Worm (Caenorhabditis elegans): ENCODE data around the gene F12A10.8.

F12A10.8 gene

DNA sequence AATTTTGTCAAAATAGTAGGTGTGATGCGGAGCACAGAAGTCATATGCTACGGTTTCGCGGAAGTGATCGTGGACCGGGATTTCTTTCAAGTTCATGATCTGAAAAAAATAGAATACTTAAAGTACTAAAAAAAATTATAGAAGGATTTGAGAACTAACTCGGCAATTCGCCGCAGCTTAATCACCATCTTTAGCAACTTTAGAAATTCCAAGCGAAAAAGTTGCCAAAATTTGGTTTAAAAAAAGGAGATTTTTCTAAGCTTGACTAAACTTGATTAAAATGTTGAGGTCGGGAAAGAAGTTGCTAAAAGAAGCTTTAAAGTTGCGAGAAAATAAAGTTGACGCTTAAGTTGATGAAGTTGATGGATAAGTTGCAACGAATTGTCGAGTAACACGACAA lies 16.8 kb upstream of the F12A10.8 start, which contains the start of gene ZK177.9:
TSS of gene ZK177.9 (minus strand) at position 101 of the 400 bp plus-strand sequence.
- TF ChIP-seq elt-2 (tag; optimal IDR thresholded peaks at IDR 0.05): no peak
- TF ChIP-seq fos-1 (tag; optimal IDR thresholded peaks at IDR 0.05): no peak
- TF ChIP-seq mdl-1 (tag; optimal IDR thresholded peaks at IDR 0.05): no peak
- TF ChIP-seq hlh-17 (GFP tag; optimal IDR thresholded peaks at IDR 0.05; ENCODE audit: borderline replicate concordance): no peak
- no peak for TF ChIP-seq nhr-85 (tag)
- TF ChIP-seq lin-13 (GFP tag; optimal IDR thresholded peaks at IDR 0.05): no peak
- TF ChIP-seq unc-98 (GFP tag; IDR thresholded peaks at IDR 0.05): no peak
- TF ChIP-seq grh-1 (GFP tag; IDR thresholded peaks at IDR 0.05): no peak

DNA sequence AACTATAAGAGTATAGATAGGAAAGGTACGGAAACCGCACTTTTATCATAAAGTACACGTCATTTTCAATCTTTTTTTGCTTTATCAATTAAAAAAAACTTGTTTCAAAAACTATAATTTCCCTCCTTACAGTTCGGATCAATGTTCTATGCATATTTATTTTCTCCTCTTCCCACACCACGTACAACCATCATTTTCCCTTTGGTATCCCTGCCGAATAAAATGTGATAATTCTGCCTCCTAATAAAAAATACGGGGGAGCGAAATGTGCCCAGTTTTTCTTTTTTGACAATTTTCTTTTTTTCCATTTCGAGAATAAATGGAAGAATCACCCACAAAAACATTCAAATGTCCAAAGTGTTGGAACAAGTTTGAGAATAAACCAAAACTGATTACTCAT lies 14.7 kb upstream of the F12A10.8 start, which contains the start of gene ZK177.3:
TSS of gene ZK177.3 (plus strand) at position 301 of the 400 bp plus-strand sequence.
- TF ChIP-seq lin-13 (GFP tag; optimal IDR thresholded peaks at IDR 0.05): no peak
- no peak for TF ChIP-seq Y116A8C.19 (tag; optimal IDR thresholded peaks at IDR 0.05; ENCODE audit: borderline replicate concordance)
- peak; percentile 34 for TF ChIP-seq elt-2 (tag; optimal IDR thresholded peaks at IDR 0.05)
- TF ChIP-seq efl-1 (optimal IDR thresholded peaks at IDR 0.05): no peak
- TF ChIP-seq efl-1 (GFP tag; optimal IDR thresholded peaks at IDR 0.05 in 1 of 2): peak in 1 of 2 experiments; percentile 47
- no peak for TF ChIP-seq zip-4 (GFP tag; optimal IDR thresholded peaks at IDR 0.05)

DNA sequence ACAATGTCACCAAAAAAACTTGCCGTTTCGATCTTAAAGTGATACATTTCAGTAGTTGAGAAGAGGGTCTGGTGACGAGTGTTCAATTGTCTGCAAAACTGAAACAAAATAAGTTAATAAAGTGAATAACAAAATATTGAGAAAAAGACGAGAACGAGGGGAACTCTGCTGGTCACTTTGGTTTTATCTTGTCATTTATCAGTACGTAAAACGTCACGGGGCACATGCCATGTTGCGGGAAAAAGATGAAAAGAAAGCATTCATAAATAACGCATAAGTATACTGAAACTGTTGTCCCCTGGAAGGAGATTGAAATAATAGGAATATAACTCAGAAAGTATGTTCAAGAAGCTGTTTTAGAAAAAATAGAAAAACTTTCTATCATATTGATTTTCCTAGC lies 14.0 kb upstream of the F12A10.8 start, which contains the start of gene sahd-1:
TSS of gene sahd-1 (minus strand) at position 100 of the 400 bp plus-strand sequence.
- peak; percentile 53 for TF ChIP-seq elt-2 (tag; optimal IDR thresholded peaks at IDR 0.05)
- no peak for TF ChIP-seq ceh-63 (GFP tag; optimal IDR thresholded peaks at IDR 0.05)

DNA sequence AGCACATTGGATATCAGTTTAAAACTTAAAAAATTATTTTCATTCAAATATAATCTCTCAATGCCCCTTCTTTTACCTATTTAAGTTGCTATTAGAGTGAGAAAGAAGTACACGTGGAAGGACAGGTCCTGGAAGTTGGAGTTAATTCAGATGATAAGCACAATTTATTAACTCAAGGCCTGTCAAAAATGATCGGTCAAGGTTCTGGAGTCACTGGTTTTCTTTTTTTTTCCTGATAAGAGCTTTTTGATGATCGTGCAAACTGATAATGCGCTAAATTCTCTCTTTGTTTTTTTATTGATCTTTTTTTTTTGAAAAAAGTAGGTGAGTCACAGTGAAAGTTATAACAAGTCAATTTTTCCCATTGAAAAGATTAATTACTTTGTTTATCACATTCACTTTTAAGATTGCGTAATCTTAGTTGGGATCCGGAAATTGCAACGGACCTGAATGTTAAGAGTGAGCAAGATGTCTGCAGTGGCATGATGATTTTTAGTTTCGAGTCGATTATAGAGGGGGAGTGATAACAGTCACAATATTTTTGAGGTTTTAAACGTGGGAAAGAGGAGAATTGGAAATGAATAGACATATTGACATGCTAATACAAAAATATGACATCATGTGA lies 11.7 kb upstream of the F12A10.8 start:
- TF ChIP-seq pqm-1 (tag; optimal IDR thresholded peaks at IDR 0.05) (peak; percentile 19), lin-35 (GFP tag; optimal IDR thresholded peaks at IDR 0.05) (peak in 1 of 2 experiments; percentile 35), efl-1 (optimal IDR thresholded peaks at IDR 0.05) (no peak), efl-1 (GFP tag; optimal IDR thresholded peaks at IDR 0.05 in 1 of 2) (peak in 1 of 2 experiments; percentile 74), ztf-4 (tag; optimal IDR thresholded peaks at IDR 0.05) (no peak), elt-2 (tag; optimal IDR thresholded peaks at IDR 0.05) (peak; percentile 99), rnt-1 (tag; optimal IDR thresholded peaks at IDR 0.05) (no peak), swsn-7 (tag; optimal IDR thresholded peaks at IDR 0.05) (no peak)

DNA sequence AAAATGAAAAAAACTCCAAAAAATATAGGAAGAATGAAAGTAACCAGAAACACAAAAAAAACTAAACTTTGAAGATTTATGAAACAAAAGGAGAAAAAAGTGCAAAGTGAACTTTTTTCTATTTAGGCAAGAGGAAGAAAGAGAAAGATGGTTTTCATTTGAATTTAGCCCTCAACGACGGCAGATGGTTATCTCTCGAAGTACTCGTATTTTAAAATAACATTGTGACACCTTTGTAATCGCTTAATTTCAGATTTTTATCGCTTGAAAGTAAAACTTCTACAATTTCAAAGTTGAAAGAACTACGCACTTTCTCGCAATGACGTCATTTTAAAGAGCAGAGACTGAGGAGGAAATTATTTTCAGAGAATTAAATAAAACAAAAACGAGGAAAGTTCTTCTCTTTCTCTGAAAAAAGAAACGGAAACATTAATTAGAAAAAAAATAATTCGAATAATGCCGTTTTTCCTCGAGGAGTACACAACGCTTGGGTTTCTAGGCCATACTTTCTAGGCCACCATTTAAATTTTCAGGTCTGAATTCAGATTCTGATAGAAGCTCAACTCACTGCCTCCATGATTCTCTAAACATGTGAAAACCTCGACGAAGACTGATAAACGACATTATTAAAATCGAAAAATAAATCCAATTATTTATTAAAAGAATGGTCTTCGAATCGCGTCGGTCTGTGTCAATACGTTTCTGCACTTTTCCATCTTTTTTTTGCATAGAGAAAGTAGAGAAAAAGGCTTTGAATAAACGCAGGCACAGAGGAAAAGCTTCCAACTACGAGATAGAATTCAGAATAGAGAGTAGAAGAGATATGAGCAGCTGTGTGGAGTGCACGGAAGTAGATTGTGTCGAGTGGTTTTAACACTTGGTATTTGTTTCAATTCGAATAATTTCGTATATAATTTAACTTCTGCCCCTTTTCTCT lies 10.8 kb upstream of the F12A10.8 start:
- TF ChIP-seq mep-1 (tag; optimal IDR thresholded peaks at IDR 0.05) (peak; percentile 15), nhr-84 (tag; optimal IDR thresholded peaks at IDR 0.05) (no peak), lin-15B (tag; optimal IDR thresholded peaks at IDR 0.05) (no peak), nhr-47 (tag; optimal IDR thresholded peaks at IDR 0.05) (peak; percentile 59), lin-39 (tag; optimal IDR thresholded peaks at IDR 0.05) (no peak), ceh-82 (tag; optimal IDR thresholded peaks at IDR 0.05) (peak in 1 of 3 experiments; percentile 5), tbx-2 (tag; optimal IDR thresholded peaks at IDR 0.05) (no peak), sptf-1 (tag; optimal IDR thresholded peaks at IDR 0.05) (no peak), skn-1 (tag; optimal IDR thresholded peaks at IDR 0.05) (no peak), mdl-1 (tag; optimal IDR thresholded peaks at IDR 0.05) (no peak), unc-86 (tag; optimal IDR thresholded peaks at IDR 0.05) (peak; percentile 34), dpl-1 (GFP tag; optimal IDR thresholded peaks at IDR 0.05) (peak in 1 of 3 experiments; percentile 39), unc-62 (GFP tag; optimal IDR thresholded peaks at IDR 0.05) (no peak), nhr-28 (tag; optimal IDR thresholded peaks at IDR 0.05) (no peak), ces-1 (GFP tag; optimal IDR thresholded peaks at IDR 0.05) (no peak), ceh-8 (GFP tag; optimal IDR thresholded peaks at IDR 0.05) (no peak), nhr-237 (tag; optimal IDR thresholded peaks at IDR 0.05) (no peak), lin-35 (GFP tag; optimal IDR thresholded peaks at IDR 0.05) (peak in 1 of 2 experiments; percentile 24), aha-1 (tag; optimal IDR thresholded peaks at IDR 0.05) (no peak), efl-1 (optimal IDR thresholded peaks at IDR 0.05) (peak; percentile 37 to 40), efl-1 (GFP tag; optimal IDR thresholded peaks at IDR 0.05 in 1 of 2) (peak; percentile 32 to 82), rnt-1 (tag; optimal IDR thresholded peaks at IDR 0.05) (peak; percentile 59), ets-5 (GFP tag; IDR thresholded peaks at IDR 0.05) (no peak), isw-1 (GFP tag; IDR thresholded peaks at IDR 0.05) (peak; percentile 8; the same call in 1 of the 2 replicates), unc-98 (GFP tag; IDR thresholded peaks at IDR 0.05) (peak; percentile 61), vab-15 (tag; optimal IDR thresholded peaks at IDR 0.05) (no peak), elt-2 (tag; optimal IDR thresholded peaks at IDR 0.05) (peak; percentile 15), swsn-7 (tag; optimal IDR thresholded peaks at IDR 0.05) (peak; percentile 17), dsc-1 (tag; optimal IDR thresholded peaks at IDR 0.05) (peak; percentile 55)
